Fruit fly (Drosophila melanogaster) whole organism, embryonic: ENCODE results near the gene Jhbp3.

ENCODE experiments used
- B-H1 ChIP-seq: fragments of 200-800 bp; sonication (Bioruptor generic); IDR thresholded peaks from 3 replicates; pipeline ENCODE4 v1.3.6; 2022; ENCODE audit warnings: missing biosample characterization, missing genetic modification characterization
- BEAF-32 ChIP-seq: fragments of 200-800 bp; sonication (Bioruptor generic); optimal IDR thresholded peaks from 3 replicates; lab custom pipeline; 2017; ENCODE audit warnings: missing biosample characterization, missing genetic modification characterization, mild to moderate bottlenecking, moderate library complexity, missing genetic modification reagents
- Bdp1 ChIP-seq: fragments of 200-800 bp; sonication (Bioruptor generic); optimal IDR thresholded peaks from 3 replicates; lab custom pipeline; 2016; ENCODE audit warnings: missing biosample characterization, missing genetic modification characterization
- Bgb ChIP-seq: fragments of 200-800 bp; sonication (Bioruptor generic); IDR thresholded peaks from 2 replicates; pipeline ENCODE4 v1.3.6; 2022; ENCODE audit warnings: missing biosample characterization, missing genetic modification characterization; ENCODE audit not compliant: partially characterized antibody
- CG1024 ChIP-seq: fragments of 200-800 bp; sonication (Bioruptor generic); IDR thresholded peaks from 2 replicates; pipeline ENCODE4 v1.3.6; 2022; ENCODE audit warnings: missing biosample characterization, missing genetic modification characterization
- CG10543 ChIP-seq: fragments of 200-800 bp; sonication (Bioruptor generic); optimal IDR thresholded peaks from 3 replicates; lab custom pipeline; 2017; ENCODE audit warnings: missing biosample characterization, mild to moderate bottlenecking, missing genetic modification characterization, moderate library complexity
- CG11695 ChIP-seq: fragments of 200-800 bp; sonication (Bioruptor generic); IDR thresholded peaks from 3 replicates; pipeline ENCODE4 v1.3.6; 2022; ENCODE audit warnings: missing biosample characterization, missing genetic modification characterization
- CG12942 ChIP-seq: fragments of 200-800 bp; sonication (Bioruptor generic); optimal IDR thresholded peaks from 3 replicates; lab custom pipeline; 2016; ENCODE audit warnings: missing biosample characterization, missing genetic modification characterization
- CG13296 ChIP-seq: fragments of 200-800 bp; sonication (Bioruptor generic); optimal IDR thresholded peaks from 3 replicates; lab custom pipeline; 2018; ENCODE audit warnings: missing biosample characterization, mild to moderate bottlenecking, missing genetic modification characterization
- CG14860 ChIP-seq: fragments of 200-800 bp; sonication (Bioruptor generic); IDR thresholded peaks from 3 replicates; pipeline ENCODE4 v1.3.6; 2022; ENCODE audit warnings: missing biosample characterization, missing genetic modification characterization; ENCODE audit not compliant: partially characterized antibody
- CG1603 ChIP-seq: fragments of 200-800 bp; sonication (Bioruptor generic); optimal IDR thresholded peaks from 2 replicates; lab custom pipeline; 2019; ENCODE audit warnings: missing biosample characterization, mild to moderate bottlenecking, missing genetic modification characterization, moderate library complexity
- CG18599 ChIP-seq: fragments of 200-800 bp; sonication (Bioruptor generic); optimal IDR thresholded peaks from 3 replicates; lab custom pipeline; 2017; ENCODE audit warnings: missing biosample characterization, missing genetic modification characterization, mild to moderate bottlenecking, moderate library complexity, missing genetic modification reagents
- CG30403 ChIP-seq: fragments of 200-800 bp; sonication (Bioruptor generic); optimal IDR thresholded peaks from 3 replicates; lab custom pipeline; 2016; ENCODE audit warnings: missing biosample characterization, missing genetic modification characterization
- CG33213 ChIP-seq: fragments of 200-800 bp; sonication (Bioruptor generic); optimal IDR thresholded peaks from 3 replicates; lab custom pipeline; 2016; ENCODE audit warnings: missing biosample characterization, missing genetic modification characterization
- CG3407 ChIP-seq: fragments of 200-800 bp; sonication (Bioruptor generic); optimal IDR thresholded peaks from 2 replicates; lab custom pipeline; 2018; ENCODE audit warnings: missing biosample characterization, mild to moderate bottlenecking, missing genetic modification characterization
- CG4360 ChIP-seq: fragments of 200-800 bp; sonication (Bioruptor generic); IDR thresholded peaks from 2 replicates; pipeline ENCODE4 v1.3.6; 2022; ENCODE audit warnings: missing biosample characterization, missing genetic modification characterization
- CG43689 ChIP-seq: fragments of 200-800 bp; sonication (Bioruptor generic); IDR thresholded peaks from 2 replicates; pipeline ENCODE4 v1.3.6; 2022; ENCODE audit warnings: missing biosample characterization, missing genetic modification characterization
- CG4854 ChIP-seq: fragments of 200-800 bp; sonication (Bioruptor generic); optimal IDR thresholded peaks from 2 replicates; lab custom pipeline; 2016; ENCODE audit warnings: missing biosample characterization, missing genetic modification characterization, inconsistent platforms
- CG6254 ChIP-seq: fragments of 200-800 bp; sonication (Bioruptor generic); optimal IDR thresholded peaks from 3 replicates; lab custom pipeline; 2017; ENCODE audit warnings: mild to moderate bottlenecking, missing biosample characterization, missing genetic modification reagents, missing genetic modification characterization
- CG7928 ChIP-seq: fragments of 200-800 bp; sonication (Bioruptor generic); optimal IDR thresholded peaks from 2 replicates; lab custom pipeline; 2017; ENCODE audit warnings: missing biosample characterization, mild to moderate bottlenecking, missing genetic modification characterization
- CG8281 ChIP-seq: fragments of 200-800 bp; sonication (Bioruptor generic); optimal IDR thresholded peaks from 2 replicates; lab custom pipeline; 2018; ENCODE audit warnings: missing biosample characterization, mild to moderate bottlenecking, missing genetic modification characterization, moderate library complexity
- CG8359 ChIP-seq: fragments of 200-800 bp; sonication (Bioruptor generic); optimal IDR thresholded peaks from 2 replicates; lab custom pipeline; 2017; ENCODE audit warnings: missing biosample characterization, mild to moderate bottlenecking, missing genetic modification characterization, borderline replicate concordance
- CoRest ChIP-seq: fragments of 200-800 bp; sonication (Bioruptor generic); optimal IDR thresholded peaks from 3 replicates; lab custom pipeline; 2018; ENCODE audit warnings: missing biosample characterization, mild to moderate bottlenecking, missing genetic modification characterization, moderate library complexity
- Deaf1 ChIP-seq: fragments of 200-800 bp; optimal IDR thresholded peaks from 3 replicates; lab custom pipeline; 2019; ENCODE audit warnings: missing biosample characterization, mild to moderate bottlenecking, missing genetic modification characterization, moderate library complexity
- HLH3B ChIP-seq: fragments of 200-800 bp; sonication (Bioruptor generic); IDR thresholded peaks from 2 replicates; pipeline ENCODE4 v1.3.6; 2022; ENCODE audit warnings: missing biosample characterization, missing genetic modification characterization
- Ssrp ChIP-seq: fragments of 200-800 bp; sonication (Bioruptor generic); optimal IDR thresholded peaks from 2 replicates; lab custom pipeline; 2018; ENCODE audit warnings: missing biosample characterization, mild to moderate bottlenecking, missing genetic modification characterization, moderate library complexity
- TFAM ChIP-seq: fragments of 200-800 bp; sonication (Bioruptor generic); optimal IDR thresholded peaks from 2 replicates; lab custom pipeline; 2017; ENCODE audit warnings: missing biosample characterization, missing genetic modification characterization, inconsistent platforms
- Tbp ChIP-seq: fragments of >200 bp; optimal IDR thresholded peaks from 2 replicates; lab custom pipeline; 2018; ENCODE audit warnings: missing biosample characterization, missing genetic modification characterization
- Vsx1 ChIP-seq: fragments of 200-800 bp; sonication (Bioruptor generic); optimal IDR thresholded peaks from 2 replicates; lab custom pipeline; 2017; ENCODE audit warnings: missing biosample characterization, mild to moderate bottlenecking, missing genetic modification characterization, missing genetic modification reagents
- ap ChIP-seq: fragments of 200-800 bp; sonication (Bioruptor generic); IDR thresholded peaks from 2 replicates; pipeline ENCODE4 v1.3.6; 2022; ENCODE audit warnings: missing biosample characterization, missing genetic modification characterization
- bowl ChIP-seq: fragments of 200-800 bp; sonication (Bioruptor generic); IDR thresholded peaks from 2 replicates; pipeline ENCODE4 v1.3.6; 2022; ENCODE audit warnings: missing biosample characterization, missing genetic modification characterization
- fd102C ChIP-seq: fragments of 200-800 bp; sonication (Bioruptor generic); optimal IDR thresholded peaks from 2 replicates; lab custom pipeline; 2018; ENCODE audit warnings: missing biosample characterization, mild to moderate bottlenecking, missing genetic modification characterization, moderate library complexity
- gsb-n ChIP-seq: fragments of 200-800 bp; sonication (Bioruptor generic); optimal IDR thresholded peaks from 3 replicates; lab custom pipeline; 2018; ENCODE audit warnings: missing biosample characterization, mild to moderate bottlenecking, missing genetic modification characterization
- h ChIP-seq: fragments of >200 bp; optimal IDR thresholded peaks from 2 replicates; lab custom pipeline; 2017
- hth ChIP-seq: fragments of >200 bp; optimal IDR thresholded peaks from 2 replicates; lab custom pipeline; 2017; ENCODE audit warnings: inconsistent platforms
- jumu ChIP-seq: fragments of 200-800 bp; sonication (Bioruptor generic); optimal IDR thresholded peaks from 3 replicates; lab custom pipeline; 2016; ENCODE audit warnings: missing biosample characterization, missing genetic modification characterization
- knrl ChIP-seq: fragments of 200-800 bp; sonication (Bioruptor generic); IDR thresholded peaks from 3 replicates; pipeline ENCODE4 v1.3.6; 2022; ENCODE audit warnings: missing biosample characterization, missing genetic modification characterization; ENCODE audit not compliant: partially characterized antibody
- lola ChIP-seq, 3 experiments: fragments of >200 bp in 2 of 3; fragments of 200-800 bp in 1 of 3; sonication (Bioruptor generic) in 1 of 3; optimal IDR thresholded peaks; 2 replicates each; lab custom pipeline; 2017 to 2019; ENCODE audit warnings: missing biosample characterization in 3 of 3, missing genetic modification characterization in 3 of 3, mild to moderate bottlenecking in 1 of 3, moderate library complexity in 1 of 3
- maf-S ChIP-seq: fragments of 200-800 bp; sonication (Bioruptor generic); optimal IDR thresholded peaks from 2 replicates; lab custom pipeline; 2016; ENCODE audit warnings: missing biosample characterization, missing genetic modification characterization
- mld ChIP-seq: fragments of 200-800 bp; sonication (Bioruptor generic); IDR thresholded peaks from 3 replicates; pipeline ENCODE4 v1.3.6; 2022; ENCODE audit warnings: missing biosample characterization, missing genetic modification characterization; ENCODE audit not compliant: partially characterized antibody
- onecut ChIP-seq: fragments of 200-800 bp; sonication (Bioruptor generic); IDR thresholded peaks from 2 replicates; pipeline ENCODE4 v1.3.6; 2022; ENCODE audit warnings: missing biosample characterization, missing genetic modification characterization
- peb ChIP-seq: fragments of 200-800 bp; sonication (Bioruptor generic); IDR thresholded peaks from 2 replicates; pipeline ENCODE4 v1.3.6; 2022; ENCODE audit warnings: missing biosample characterization, missing genetic modification characterization
- pzg ChIP-seq: fragments of 200-800 bp; sonication (Bioruptor generic); optimal IDR thresholded peaks from 3 replicates; lab custom pipeline; 2018; ENCODE audit warnings: missing biosample characterization, mild to moderate bottlenecking, missing genetic modification characterization, moderate library complexity
- ranshi ChIP-seq: fragments of 200-800 bp; sonication (Bioruptor generic); IDR thresholded peaks from 2 replicates; pipeline ENCODE4 v1.3.6; 2022; ENCODE audit warnings: missing biosample characterization, missing genetic modification characterization
- schlank ChIP-seq: fragments of 200-800 bp; sonication (Bioruptor generic); optimal IDR thresholded peaks from 2 replicates; lab custom pipeline; 2018; ENCODE audit warnings: missing biosample characterization, mild to moderate bottlenecking, missing genetic modification characterization
- slbo ChIP-seq: fragments of 200-800 bp; sonication (Bioruptor generic); IDR thresholded peaks from 2 replicates; pipeline ENCODE4 v1.3.6; 2022; ENCODE audit warnings: missing biosample characterization, missing genetic modification characterization
- so ChIP-seq: fragments of 200-800 bp; sonication (Bioruptor generic); IDR thresholded peaks from 3 replicates; pipeline ENCODE4 v1.3.6; 2022; ENCODE audit warnings: missing biosample characterization, missing genetic modification characterization
- sob ChIP-seq: fragments of 200-800 bp; sonication (Bioruptor generic); IDR thresholded peaks from 2 replicates; pipeline ENCODE4 v1.3.6; 2022; ENCODE audit warnings: missing biosample characterization, missing genetic modification characterization
- tgo ChIP-seq: fragments of 200-800 bp; sonication (Bioruptor generic); IDR thresholded peaks from 3 replicates; pipeline ENCODE4 v1.3.6; 2022; ENCODE audit warnings: missing biosample characterization, missing genetic modification characterization

The Jhbp3 gene

dm6 chr3R:4989150-4990017, 34.3 kb upstream of the Jhbp3 start (continued):
- TF ChIP-seq Bgb, result no peak
- TF ChIP-seq CG4360 (GFP tag; lab: Robert Waterston, UW), result no peak
- no peak for TF ChIP-seq knrl (GFP tag; lab: Robert Waterston, UW)
- TF ChIP-seq CG3407 (GFP tag; lab: Kevin White, UChicago), result peak; percentile 40
- peak; percentile 13 for TF ChIP-seq CG10543 (GFP tag; lab: Kevin White, UChicago)
- TF ChIP-seq lola (GFP tag; optimal IDR thresholded peaks at IDR 0.05; lab: Kevin White, UChicago), result peak in 1 of 3 experiments; percentile 92
- TF ChIP-seq CG7928 (GFP tag; lab: Kevin White, UChicago), result no peak
- no peak for TF ChIP-seq h
- no peak for TF ChIP-seq CG8281 (tag; lab: Kevin White, UChicago)
- TF ChIP-seq so (GFP tag; lab: Robert Waterston, UW), result no peak
- TF ChIP-seq ranshi (GFP tag; lab: Robert Waterston, UW), result 0 out of 2 replicates have a peak, but pooled peaks have one; percentile 4
- no peak for TF ChIP-seq HLH3B (GFP tag; lab: Robert Waterston, UW)
- TF ChIP-seq TFAM (GFP tag; lab: Kevin White, UChicago), result no peak
- peak; percentile 34 for TF ChIP-seq CG6254
- TF ChIP-seq jumu (GFP tag; lab: Kevin White, UChicago), result peak; percentile 21
- TF ChIP-seq CG14860 (GFP tag; lab: Robert Waterston, UW), result no peak
- TF ChIP-seq CG18599 (GFP tag; lab: Kevin White, UChicago), result peak; percentile 24
- peak; percentile 15 for TF ChIP-seq CG1603 (tag; lab: Kevin White, UChicago)
- peak; percentile 24 for TF ChIP-seq CG33213 (GFP tag; lab: Kevin White, UChicago)
- TF ChIP-seq maf-S (GFP tag; lab: Kevin White, UChicago), result no peak
- no peak for TF ChIP-seq bowl (GFP tag; lab: Robert Waterston, UW)
- peak; percentile 10 for TF ChIP-seq Vsx1
- no peak for TF ChIP-seq CG12942
- no peak for TF ChIP-seq ap (GFP tag; lab: Robert Waterston, UW)
- no peak for TF ChIP-seq CG43689
- TF ChIP-seq sob, result peak; percentile 7; the same call in 1 of the 2 replicates
- no peak for TF ChIP-seq schlank (tag; lab: Kevin White, UChicago)
- no peak for TF ChIP-seq CG13296
- TF ChIP-seq Ssrp, result peak; percentile 72
- no peak for TF ChIP-seq tgo (GFP tag; lab: Robert Waterston, UW)
- TF ChIP-seq Deaf1 (tag; lab: Kevin White, UChicago), result peak; percentile 21
- TF ChIP-seq Bdp1 (GFP tag; lab: Kevin White, UChicago), result no peak
- TF ChIP-seq CG30403 (GFP tag; lab: Kevin White, UChicago), result peak; percentile 69
- TF ChIP-seq fd102C (GFP tag; lab: Kevin White, UChicago), result peak; percentile 50
- TF ChIP-seq CG8359, result peak; percentile 22
- no peak for TF ChIP-seq BEAF-32 (GFP tag; lab: Kevin White, UChicago)
- no peak for TF ChIP-seq mld
- no peak for TF ChIP-seq CG4854 (GFP tag; lab: Kevin White, UChicago)
- TF ChIP-seq gsb-n (tag; lab: Kevin White, UChicago), result peak; percentile 29
- TF ChIP-seq Tbp, result no peak
- TF ChIP-seq slbo, result no peak
- 0 out of 2 replicates have a peak, but pooled peaks have one; percentile 25 for TF ChIP-seq onecut (GFP tag; lab: Robert Waterston, UW)
- TF ChIP-seq hth (lab: Kevin White, UChicago), result no peak
- TF ChIP-seq peb (GFP tag; lab: Robert Waterston, UW), result no peak
- no peak for TF ChIP-seq pzg (GFP tag; lab: Kevin White, UChicago)
- no peak for TF ChIP-seq B-H1
- peak; percentile 61 for TF ChIP-seq CoRest (tag; lab: Kevin White, UChicago)
- TF ChIP-seq CG1024 (GFP tag; lab: Robert Waterston, UW), result no peak
- no peak for TF ChIP-seq CG11695
